Worm (Caenorhabditis elegans) whole organism, early embryonic: ENCODE measurements around the gene magi-1.

Experiments used
- ama-1 ChIP-seq: fragments of 150-350 bp; optimal IDR thresholded peaks from 2 replicates; lab custom pipeline; 2014
- flt-1 ChIP-seq: fragments of 200-800 bp; sonication (Bioruptor generic); IDR thresholded peaks from 2 replicates; pipeline ENCODE4 v1.3.6; 2022; ENCODE audit warnings: missing genetic modification characterization, missing compliant biosample characterization
- tra-4 ChIP-seq: sonication (generic microtip); optimal IDR thresholded peaks from 2 replicates; lab custom pipeline; 2017; ENCODE audit warnings: missing genetic modification characterization, missing compliant biosample characterization

DNA sequence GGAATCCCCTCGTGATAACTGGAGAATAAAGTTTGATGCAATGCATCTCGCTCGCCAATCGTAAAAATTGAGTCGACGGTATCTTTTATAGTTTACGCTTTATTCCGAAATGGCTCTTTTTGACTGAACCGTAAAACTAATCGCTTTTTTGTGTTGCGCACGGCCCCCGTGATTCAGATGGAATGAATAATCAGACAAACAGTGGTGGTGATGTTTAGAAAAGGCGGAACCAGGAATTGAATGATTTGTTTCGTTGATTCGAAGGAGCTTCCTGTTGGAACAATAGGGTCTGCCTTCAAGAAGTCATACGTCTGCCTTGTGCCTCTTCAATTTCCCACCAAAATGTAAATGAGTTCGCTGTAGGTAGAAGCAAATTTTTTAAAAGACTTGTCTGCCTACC, 39.5 kb downstream of the magi-1 start, which contains the start of gene scl-18:
- no peak for TF ChIP-seq flt-1 (GFP tag; lab: Robert Waterston, UW)
- no peak for TF ChIP-seq ama-1 (lab: Kevin White, UChicago)
- TF ChIP-seq tra-4 (tag; lab: Kevin White, UChicago), result no peak
